Worm (Caenorhabditis elegans) whole organism, L1 larva: Measurements from ENCODE around the gene ifas-3.

ENCODE experiments used
- C34B4.2 ChIP-seq: sonication (generic microtip); optimal IDR thresholded peaks from 2 replicates; lab custom pipeline; 2017; ENCODE audit warnings: mild to moderate bottlenecking, missing genetic modification characterization, missing compliant biosample characterization
- F16B12.6 ChIP-seq: fragments of 150-350 bp; optimal IDR thresholded peaks from 2 replicates; lab custom pipeline; 2014; ENCODE audit warnings: missing biosample characterization, missing genetic modification characterization
- Y116A8C.19 ChIP-seq: sonication (generic microtip); optimal IDR thresholded peaks from 2 replicates; lab custom pipeline; 2016; ENCODE audit warnings: missing compliant biosample characterization, missing genetic modification characterization, borderline replicate concordance
- aha-1 ChIP-seq: fragments of 150-350 bp; optimal IDR thresholded peaks from 2 replicates; lab custom pipeline; 2014; ENCODE audit warnings: missing biosample characterization, missing genetic modification characterization
- alr-1 ChIP-seq: fragments of 200-800 bp; sonication (Bioruptor generic); optimal IDR thresholded peaks from 2 replicates; lab custom pipeline; 2018; ENCODE audit warnings: borderline replicate concordance, mild to moderate bottlenecking, missing genetic modification characterization, missing compliant biosample characterization
- aly-2 ChIP-seq: fragments of 150-350 bp; optimal IDR thresholded peaks from 2 replicates; lab custom pipeline; 2014; ENCODE audit warnings: missing biosample characterization, missing genetic modification characterization
- ama-1 ChIP-seq: fragments of 150-350 bp; optimal IDR thresholded peaks from 2 replicates; lab custom pipeline; 2014
- ceh-63 ChIP-seq: fragments of 200-800 bp; sonication (Bioruptor generic); optimal IDR thresholded peaks from 2 replicates; lab custom pipeline; 2018; ENCODE audit warnings: mild to moderate bottlenecking, missing genetic modification characterization, missing compliant biosample characterization
- ceh-8 ChIP-seq: fragments of 200-800 bp; sonication (Bioruptor generic); optimal IDR thresholded peaks from 2 replicates; lab custom pipeline; 2018; ENCODE audit warnings: mild to moderate bottlenecking, missing genetic modification characterization, moderate library complexity, missing compliant biosample characterization
- ceh-82 ChIP-seq, 3 experiments: fragments of 150-350 bp in 1 of 3; sonication (generic microtip) in 2 of 3; optimal IDR thresholded peaks; 2 replicates each; lab custom pipeline; 2014 to 2017; ENCODE audit warnings: missing biosample characterization in 3 of 3, missing genetic modification characterization in 3 of 3
- ces-1 ChIP-seq: fragments of 150-350 bp; optimal IDR thresholded peaks from 2 replicates; lab custom pipeline; 2014; ENCODE audit warnings: missing biosample characterization, missing genetic modification reagents, missing genetic modification characterization
- dpl-1 ChIP-seq, 3 experiments: fragments of 150-350 bp in 2 of 3; sonication (generic microtip) in 1 of 3; optimal IDR thresholded peaks; 2 replicates each; lab custom pipeline; 2014 to 2017; ENCODE audit warnings: missing biosample characterization in 3 of 3, missing genetic modification characterization in 3 of 3, missing genetic modification reagents in 3 of 3
- dsc-1 ChIP-seq: sonication (generic microtip); optimal IDR thresholded peaks from 2 replicates; lab custom pipeline; 2016; ENCODE audit warnings: mild to moderate bottlenecking, missing genetic modification characterization, missing compliant biosample characterization
- efl-3 ChIP-seq: fragments of 200-800 bp; sonication (Bioruptor generic); optimal IDR thresholded peaks from 2 replicates; lab custom pipeline; 2018; ENCODE audit warnings: mild to moderate bottlenecking, missing genetic modification characterization, missing compliant biosample characterization
- egl-13 ChIP-seq: sonication (generic microtip); optimal IDR thresholded peaks from 2 replicates; lab custom pipeline; 2016; ENCODE audit warnings: missing genotype, missing genetic modification reagents, missing genetic modification characterization, missing compliant biosample characterization
- egl-27 ChIP-seq, 2 experiments: fragments of 150-350 bp in 1 of 2; sonication (generic microtip); optimal IDR thresholded peaks; 3 replicates each; lab custom pipeline; 2017 to 2018; ENCODE audit warnings: missing biosample characterization in 2 of 2, missing genetic modification characterization in 2 of 2, missing genetic modification reagents in 2 of 2
- elt-2 ChIP-seq: sonication (generic microtip); optimal IDR thresholded peaks from 2 replicates; lab custom pipeline; 2016; ENCODE audit warnings: missing genetic modification characterization, mild to moderate bottlenecking, inconsistent platforms, missing compliant biosample characterization, missing genetic modification reagents
- elt-3 ChIP-seq, 6 experiments: fragments of 150-350 bp in 1 of 6; sonication (generic microtip); optimal IDR thresholded peaks; 2 replicates each; lab custom pipeline; 2017 to 2018; ENCODE audit warnings: missing biosample characterization in 6 of 6, missing genetic modification characterization in 6 of 6, inconsistent platforms in 1 of 6
- ets-5 ChIP-seq: fragments of 200-800 bp; sonication (Bioruptor generic); IDR thresholded peaks from 2 replicates; pipeline ENCODE4 v1.3.6; 2022; ENCODE audit warnings: missing genetic modification characterization, missing compliant biosample characterization
- fkh-10 ChIP-seq: sonication (generic microtip); optimal IDR thresholded peaks from 2 replicates; lab custom pipeline; 2017; ENCODE audit warnings: missing biosample characterization, missing genetic modification reagents, missing genetic modification characterization
- fos-1 ChIP-seq: fragments of 150-350 bp; optimal IDR thresholded peaks from 2 replicates; lab custom pipeline; 2014; ENCODE audit warnings: missing biosample characterization, missing genetic modification characterization
- grh-1 ChIP-seq: fragments of 200-800 bp; sonication (Bioruptor generic); IDR thresholded peaks from 2 replicates; pipeline ENCODE4 v1.3.6; 2022; ENCODE audit warnings: missing genetic modification reagents, missing genetic modification characterization, missing compliant biosample characterization
- hlh-4 ChIP-seq: sonication (generic microtip); optimal IDR thresholded peaks from 2 replicates; lab custom pipeline; 2016; ENCODE audit warnings: mild to moderate bottlenecking, missing genetic modification characterization, missing compliant biosample characterization
- hpl-2 ChIP-seq: fragments of 150-350 bp; optimal IDR thresholded peaks from 2 replicates; lab custom pipeline; 2014; ENCODE audit warnings: missing biosample characterization, missing genetic modification reagents, missing genetic modification characterization
- irx-1 ChIP-seq: sonication (generic microtip); optimal IDR thresholded peaks from 2 replicates; lab custom pipeline; 2016; ENCODE audit warnings: missing genetic modification characterization, missing compliant biosample characterization
- jun-1 ChIP-seq: fragments of 150-350 bp; optimal IDR thresholded peaks from 2 replicates; lab custom pipeline; 2014; ENCODE audit warnings: missing biosample characterization, missing genetic modification reagents, missing genetic modification characterization
- lin-13 ChIP-seq: fragments of 150-350 bp; optimal IDR thresholded peaks from 2 replicates; lab custom pipeline; 2014; ENCODE audit warnings: missing biosample characterization, missing genetic modification reagents, missing genetic modification characterization
- lsy-2 ChIP-seq, 2 experiments: fragments of 150-350 bp; optimal IDR thresholded peaks; 2 replicates each; lab custom pipeline; 2014; ENCODE audit warnings: missing biosample characterization in 2 of 2, missing genetic modification characterization in 2 of 2
- mef-2 ChIP-seq: fragments of 150-350 bp; optimal IDR thresholded peaks from 2 replicates; lab custom pipeline; 2014; ENCODE audit warnings: missing biosample characterization, missing genetic modification characterization
- mep-1 ChIP-seq: fragments of 150-350 bp; optimal IDR thresholded peaks from 2 replicates; lab custom pipeline; 2014; ENCODE audit warnings: missing biosample characterization, missing genetic modification characterization
- nhr-20 ChIP-seq: sonication (generic microtip); optimal IDR thresholded peaks from 2 replicates; lab custom pipeline; 2016; ENCODE audit warnings: mild to moderate bottlenecking, missing genetic modification characterization, missing compliant biosample characterization
- nhr-47 ChIP-seq: sonication (generic microtip); optimal IDR thresholded peaks from 2 replicates; lab custom pipeline; 2016; ENCODE audit warnings: mild to moderate bottlenecking, missing genetic modification characterization, moderate library complexity, missing compliant biosample characterization
- nhr-71 ChIP-seq: sonication (generic microtip); optimal IDR thresholded peaks from 2 replicates; lab custom pipeline; 2016; ENCODE audit warnings: mild to moderate bottlenecking, missing genetic modification characterization, moderate library complexity, missing compliant biosample characterization
- nhr-84 ChIP-seq: sonication (generic microtip); optimal IDR thresholded peaks from 2 replicates; lab custom pipeline; 2017; ENCODE audit warnings: missing biosample characterization, missing genetic modification characterization
- nhr-85 ChIP-seq: sonication (generic microtip); peaks from one replicate; lab custom pipeline; 2016; ENCODE audit warnings: missing genetic modification characterization, inconsistent platforms, missing compliant biosample characterization
- nhr-90 ChIP-seq: sonication (generic microtip); optimal IDR thresholded peaks from 2 replicates; lab custom pipeline; 2016; ENCODE audit warnings: mild to moderate bottlenecking, missing genetic modification characterization, missing compliant biosample characterization; ENCODE audit not compliant: poor library complexity
- pax-3 ChIP-seq: fragments of 200-800 bp; sonication (Bioruptor generic); optimal IDR thresholded peaks from 2 replicates; lab custom pipeline; 2018; ENCODE audit warnings: mild to moderate bottlenecking, missing genetic modification characterization, moderate library complexity, missing compliant biosample characterization
- snpc-4 ChIP-seq: fragments of 150-350 bp; optimal IDR thresholded peaks from 2 replicates; lab custom pipeline; 2014; ENCODE audit warnings: missing biosample characterization, missing genetic modification characterization
- sptf-1 ChIP-seq: fragments of 150-350 bp; optimal IDR thresholded peaks from 2 replicates; lab custom pipeline; 2014; ENCODE audit warnings: missing biosample characterization, missing genetic modification characterization
- swsn-7 ChIP-seq: sonication (generic microtip); optimal IDR thresholded peaks from 2 replicates; lab custom pipeline; 2016; ENCODE audit warnings: missing genetic modification characterization, missing compliant biosample characterization
- tlp-1 ChIP-seq: fragments of 150-350 bp; optimal IDR thresholded peaks from 2 replicates; lab custom pipeline; 2014; ENCODE audit warnings: missing biosample characterization, missing genetic modification characterization
- unc-130 ChIP-seq: fragments of 150-350 bp; optimal IDR thresholded peaks from 2 replicates; lab custom pipeline; 2017; ENCODE audit warnings: missing biosample characterization, missing genetic modification characterization, inconsistent platforms
- unc-30 ChIP-seq: sonication (generic microtip); optimal IDR thresholded peaks from 2 replicates; lab custom pipeline; 2017; ENCODE audit warnings: missing biosample characterization, missing genetic modification characterization
- unc-62 ChIP-seq: fragments of 150-350 bp; optimal IDR thresholded peaks from 2 replicates; lab custom pipeline; 2014; ENCODE audit warnings: missing biosample characterization, missing genetic modification reagents, missing genetic modification characterization
- unc-98 ChIP-seq: fragments of 200-800 bp; sonication (Bioruptor generic); IDR thresholded peaks from 2 replicates; pipeline ENCODE4 v1.3.6; 2022; ENCODE audit warnings: missing genetic modification characterization, missing compliant biosample characterization
- zip-4 ChIP-seq: fragments of 200-800 bp; sonication (Bioruptor generic); optimal IDR thresholded peaks from 2 replicates; lab custom pipeline; 2018; ENCODE audit warnings: mild to moderate bottlenecking, missing genetic modification characterization, moderate library complexity, missing compliant biosample characterization
- ztf-11 ChIP-seq, 2 experiments: sonication (generic microtip); optimal IDR thresholded peaks; 2 replicates each; lab custom pipeline; 2016 to 2017; ENCODE audit warnings: missing genetic modification characterization in 2 of 2, missing biosample characterization in 1 of 2, missing compliant biosample characterization in 1 of 2
- ztf-4 ChIP-seq: fragments of 150-350 bp; optimal IDR thresholded peaks from 2 replicates; lab custom pipeline; 2014; ENCODE audit warnings: missing biosample characterization, missing genetic modification characterization

ifas-3 gene

DNA sequence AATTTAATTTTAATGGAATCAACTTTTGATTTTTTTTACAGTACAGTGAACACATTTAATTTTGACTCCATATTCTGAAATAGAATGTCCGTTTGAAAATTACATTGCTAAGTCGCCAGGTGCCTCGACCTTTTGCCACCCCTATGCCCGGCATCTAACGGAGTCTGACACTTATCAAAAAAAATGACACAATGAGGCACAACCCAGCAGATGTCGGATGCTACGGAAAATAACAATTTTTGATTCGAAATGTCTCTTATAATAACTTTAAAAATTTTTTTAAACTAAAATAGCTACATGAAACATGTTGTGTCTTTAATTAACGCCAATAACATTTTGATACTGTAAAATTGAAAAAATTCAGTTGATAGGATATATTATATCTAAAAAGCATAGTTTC lies 4.7 kb upstream of the ifas-3 start:
- TF ChIP-seq C34B4.2 (no peak), irx-1 (tag; lab: Kevin White, UChicago) (no peak), ama-1 (lab: Kevin White, UChicago) (no peak), snpc-4 (no peak), ces-1 (GFP tag; lab: Kevin White, UChicago) (no peak), unc-62 (GFP tag; lab: Kevin White, UChicago) (no peak), mep-1 (tag; lab: Kevin White, UChicago) (no peak), mef-2 (tag; lab: Kevin White, UChicago) (no peak), alr-1 (tag; lab: Kevin White, UChicago) (no peak), hpl-2 (GFP tag; lab: Kevin White, UChicago) (no peak), egl-13 (tag; lab: Kevin White, UChicago) (no peak), ztf-11 (tag; optimal IDR thresholded peaks at IDR 0.05; lab: Kevin White, UChicago) (no peak), grh-1 (GFP tag; lab: Robert Waterston, UW) (no peak), lin-13 (no peak), unc-30 (tag; lab: Kevin White, UChicago) (no peak), hlh-4 (no peak), swsn-7 (tag; lab: Kevin White, UChicago) (no peak), pax-3 (tag; lab: Kevin White, UChicago) (no peak), ceh-82 (tag; optimal IDR thresholded peaks at IDR 0.05; lab: Kevin White, UChicago) (no peak)
- TF ChIP-seq, all 84 proteins: peak for 0

DNA sequence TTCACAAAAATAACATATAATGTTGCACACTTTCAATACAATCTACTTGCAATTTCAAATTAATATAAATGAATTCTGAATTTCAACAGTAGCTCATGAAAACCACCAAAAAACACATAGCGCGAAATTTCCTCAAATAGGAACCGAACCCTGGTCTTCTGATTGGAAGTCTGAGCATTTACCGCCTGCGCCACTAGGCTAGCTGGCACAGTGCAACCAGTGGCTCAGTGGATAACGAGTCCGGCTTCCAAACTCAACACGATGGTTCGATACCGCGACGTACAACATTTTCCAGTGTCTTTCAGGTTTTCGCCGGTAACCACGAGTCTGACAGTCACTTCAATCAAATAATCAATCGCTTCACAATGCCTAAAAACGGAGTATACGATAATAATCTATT lies 3.0 kb upstream of the ifas-3 start:
- TF ChIP-seq egl-27 (tag; optimal IDR thresholded peaks at IDR 0.05; lab: Kevin White, UChicago): no peak
- TF ChIP-seq tlp-1 (tag; lab: Kevin White, UChicago): no peak
- TF ChIP-seq aha-1 (tag; lab: Kevin White, UChicago): no peak
- no peak for TF ChIP-seq elt-3 (tag; optimal IDR thresholded peaks at IDR 0.05; lab: Kevin White, UChicago)
- no peak for TF ChIP-seq unc-98
- no peak for TF ChIP-seq lsy-2 (tag; optimal IDR thresholded peaks at IDR 0.05; lab: Kevin White, UChicago)
- TF ChIP-seq dpl-1 (GFP tag; optimal IDR thresholded peaks at IDR 0.05; lab: Kevin White, UChicago): no peak
- TF ChIP-seq ceh-63 (GFP tag; lab: Kevin White, UChicago): no peak
- TF ChIP-seq elt-2 (tag; lab: Kevin White, UChicago): no peak
- TF ChIP-seq hpl-2 (GFP tag; lab: Kevin White, UChicago): no peak
- no peak for TF ChIP-seq pax-3 (tag; lab: Kevin White, UChicago)
- TF ChIP-seq ceh-8 (GFP tag; lab: Kevin White, UChicago): no peak
- no peak for TF ChIP-seq zip-4
- TF ChIP-seq ztf-4 (tag; lab: Kevin White, UChicago): no peak
- TF ChIP-seq nhr-90 (tag; lab: Kevin White, UChicago): no peak
- no peak for TF ChIP-seq unc-130 (tag; lab: Kevin White, UChicago)
- TF ChIP-seq nhr-20 (tag; lab: Kevin White, UChicago): no peak
- TF ChIP-seq nhr-47: no peak

DNA sequence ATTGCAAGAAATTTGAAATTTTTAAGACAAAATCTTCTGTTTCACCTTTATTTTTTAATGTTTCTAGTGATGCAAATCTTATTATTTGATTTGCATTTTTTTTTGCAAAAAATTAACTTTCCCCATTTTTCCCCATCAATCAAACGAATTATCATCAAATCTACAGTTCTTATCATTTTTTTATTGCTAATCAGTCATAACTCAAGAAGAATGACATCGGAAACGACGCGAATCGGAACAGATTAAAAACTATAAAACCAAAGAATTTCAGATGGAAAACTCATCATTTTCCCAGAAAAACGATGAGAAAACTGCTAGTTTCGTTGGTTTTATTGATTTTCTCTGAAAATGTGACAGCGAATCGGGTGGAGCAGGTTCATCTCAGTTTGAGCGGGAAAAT lies 952 bp upstream of the ifas-3 start, which contains the start of gene Y105C5B.15:
Gene Y105C5B.15, plus strand, starts transcription at position 297 of the 400 bp plus-strand sequence.
- peak; percentile 10 for TF ChIP-seq elt-2 (tag; lab: Kevin White, UChicago)
- no peak for TF ChIP-seq sptf-1

DNA sequence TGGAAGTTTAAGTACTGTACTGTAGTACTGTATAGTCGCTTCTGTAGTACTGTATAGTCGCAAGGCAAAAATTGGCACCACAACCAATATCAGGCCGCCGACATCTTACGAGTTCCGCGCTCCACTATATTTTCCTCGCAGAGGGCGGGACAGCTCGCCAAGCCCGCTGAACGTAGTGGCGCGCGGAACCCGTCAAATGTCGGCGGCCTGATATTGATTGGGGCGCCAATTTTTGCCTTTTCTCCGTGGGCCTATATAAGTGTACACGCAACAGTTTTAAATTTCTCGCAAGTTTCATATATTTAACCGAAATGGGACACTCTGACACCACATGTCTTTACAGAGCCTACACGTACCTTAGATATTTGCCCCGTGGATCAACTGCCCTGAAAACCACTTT lies 693 bp downstream of the ifas-3 start:
- TF ChIP-seq F16B12.6 (tag; lab: Kevin White, UChicago) (no peak), nhr-90 (tag; lab: Kevin White, UChicago) (no peak), Y116A8C.19 (tag; lab: Kevin White, UChicago) (no peak), jun-1 (tag; lab: Kevin White, UChicago) (no peak), unc-30 (tag; lab: Kevin White, UChicago) (no peak), efl-3 (GFP tag; lab: Kevin White, UChicago) (no peak), fos-1 (tag; lab: Kevin White, UChicago) (no peak), fkh-10 (GFP tag; lab: Kevin White, UChicago) (no peak), nhr-85 (tag; lab: Kevin White, UChicago) (no peak), pax-3 (tag; lab: Kevin White, UChicago) (no peak), aly-2 (no peak), ets-5 (no peak), swsn-7 (tag; lab: Kevin White, UChicago) (no peak), unc-98 (no peak), ceh-63 (GFP tag; lab: Kevin White, UChicago) (no peak), unc-62 (GFP tag; lab: Kevin White, UChicago) (no peak), dsc-1 (tag; lab: Kevin White, UChicago) (no peak), nhr-71 (tag; lab: Kevin White, UChicago) (no peak), nhr-84 (tag; lab: Kevin White, UChicago) (no peak)
